Worm (Caenorhabditis elegans) whole organism, L2 larva: Measurements from ENCODE around the gene T01C3.2.

Experiments used
- R02D3.7 ChIP-seq: fragments of 150-350 bp; optimal IDR thresholded peaks from 2 replicates; lab custom pipeline; 2014; ENCODE audit warnings: missing biosample characterization, missing genetic modification characterization
- Y55F3AM.14 ChIP-seq: fragments of 200-800 bp; sonication (Bioruptor generic); optimal IDR thresholded peaks from 2 replicates; lab custom pipeline; 2018; ENCODE audit warnings: mild to moderate bottlenecking, missing genetic modification characterization, missing compliant biosample characterization
- ZK546.5 ChIP-seq: sonication (generic microtip); optimal IDR thresholded peaks from 2 replicates; lab custom pipeline; 2017; ENCODE audit warnings: missing biosample characterization, missing genetic modification characterization
- alr-1 ChIP-seq: fragments of 150-350 bp; optimal IDR thresholded peaks from 2 replicates; lab custom pipeline; 2014; ENCODE audit warnings: missing biosample characterization, missing genetic modification characterization
- aly-2 ChIP-seq: fragments of 150-350 bp; optimal IDR thresholded peaks from 2 replicates; lab custom pipeline; 2014; ENCODE audit warnings: missing biosample characterization, missing genetic modification characterization
- ama-1 ChIP-seq: fragments of 150-350 bp; optimal IDR thresholded peaks from 2 replicates; lab custom pipeline; 2018; ENCODE audit warnings: inconsistent platforms
- blmp-1 ChIP-seq: sonication (generic microtip); optimal IDR thresholded peaks from 2 replicates; lab custom pipeline; 2017; ENCODE audit warnings: missing genetic modification characterization, mild to moderate bottlenecking, missing compliant biosample characterization, antibody characterized with exemption, moderate library complexity; ENCODE audit not compliant: insufficient read depth
- ceh-16 ChIP-seq: fragments of 150-350 bp; optimal IDR thresholded peaks from 2 replicates; lab custom pipeline; 2014; ENCODE audit warnings: missing biosample characterization, missing genetic modification characterization
- ceh-82 ChIP-seq: fragments of 150-350 bp; optimal IDR thresholded peaks from 2 replicates; lab custom pipeline; 2014; ENCODE audit warnings: missing biosample characterization, missing genetic modification characterization
- crh-2 ChIP-seq: sonication (generic microtip); optimal IDR thresholded peaks from 2 replicates; lab custom pipeline; 2017; ENCODE audit warnings: missing biosample characterization, missing genetic modification characterization
- dmd-4 ChIP-seq: sonication (generic microtip); optimal IDR thresholded peaks from 2 replicates; lab custom pipeline; 2017; ENCODE audit warnings: missing biosample characterization, missing genetic modification characterization
- gmeb-1 ChIP-seq: fragments of 150-350 bp; optimal IDR thresholded peaks from 2 replicates; lab custom pipeline; 2014; ENCODE audit warnings: missing biosample characterization, missing genetic modification characterization
- lin-11 ChIP-seq: fragments of 150-350 bp; sonication (generic microtip); optimal IDR thresholded peaks from 2 replicates; lab custom pipeline; 2014; ENCODE audit warnings: missing biosample characterization, missing genetic modification characterization, inconsistent platforms, mixed read lengths
- lin-39 ChIP-seq: fragments of 150-350 bp; optimal IDR thresholded peaks from 2 replicates; lab custom pipeline; 2014; ENCODE audit warnings: missing biosample characterization, missing genetic modification reagents, missing genetic modification characterization
- lsy-2 ChIP-seq, 2 experiments: fragments of 150-350 bp in 1 of 2; sonication (generic microtip) in 1 of 2; optimal IDR thresholded peaks; 2 replicates each; lab custom pipeline; 2014 to 2017; ENCODE audit warnings: missing biosample characterization in 2 of 2, missing genetic modification characterization in 2 of 2
- mbf-1 ChIP-seq: sonication (generic microtip); optimal IDR thresholded peaks from 2 replicates; lab custom pipeline; 2017; ENCODE audit warnings: missing biosample characterization, missing genetic modification characterization
- mdl-1 ChIP-seq, 2 experiments: fragments of 150-350 bp in 1 of 2; sonication (generic microtip) in 1 of 2; optimal IDR thresholded peaks; 2 replicates each; lab custom pipeline; 2017; ENCODE audit warnings: missing biosample characterization in 2 of 2, missing genetic modification characterization in 2 of 2
- nhr-10 ChIP-seq: sonication (generic microtip); optimal IDR thresholded peaks from 2 replicates; lab custom pipeline; 2017; ENCODE audit warnings: missing biosample characterization, missing genetic modification characterization
- nhr-11 ChIP-seq: fragments of 150-350 bp; optimal IDR thresholded peaks from 2 replicates; lab custom pipeline; 2014; ENCODE audit warnings: missing biosample characterization, missing genetic modification characterization
- nhr-12 ChIP-seq: fragments of 150-350 bp; optimal IDR thresholded peaks from 2 replicates; lab custom pipeline; 2014; ENCODE audit warnings: missing biosample characterization, missing genetic modification characterization
- nhr-129 ChIP-seq: fragments of 150-350 bp; optimal IDR thresholded peaks from 2 replicates; lab custom pipeline; 2014; ENCODE audit warnings: missing biosample characterization, missing genetic modification characterization
- nhr-21 ChIP-seq: fragments of 150-350 bp; optimal IDR thresholded peaks from 2 replicates; lab custom pipeline; 2014; ENCODE audit warnings: missing biosample characterization, missing genetic modification characterization
- nhr-23 ChIP-seq: fragments of 150-350 bp; optimal IDR thresholded peaks from 2 replicates; lab custom pipeline; 2014; ENCODE audit warnings: missing biosample characterization, missing genetic modification reagents, missing genetic modification characterization
- nhr-237 ChIP-seq: fragments of 150-350 bp; optimal IDR thresholded peaks from 2 replicates; lab custom pipeline; 2014; ENCODE audit warnings: missing biosample characterization, missing genetic modification characterization
- nhr-25 ChIP-seq: fragments of 150-350 bp; sonication (generic microtip); optimal IDR thresholded peaks from 3 replicates; lab custom pipeline; 2014; ENCODE audit warnings: missing biosample characterization, missing genetic modification characterization
- nhr-6 ChIP-seq: fragments of 150-350 bp; optimal IDR thresholded peaks from 2 replicates; lab custom pipeline; 2014; ENCODE audit warnings: missing biosample characterization, missing genetic modification characterization
- nhr-77 ChIP-seq: fragments of 150-350 bp; optimal IDR thresholded peaks from 2 replicates; lab custom pipeline; 2014; ENCODE audit warnings: missing biosample characterization, missing genetic modification characterization
- peb-1 ChIP-seq: fragments of 150-350 bp; optimal IDR thresholded peaks from 2 replicates; lab custom pipeline; 2014; ENCODE audit warnings: missing biosample characterization, missing genetic modification characterization
- sem-4 ChIP-seq: fragments of 150-350 bp; optimal IDR thresholded peaks from 2 replicates; lab custom pipeline; 2014; ENCODE audit warnings: missing biosample characterization, missing genetic modification reagents, missing genetic modification characterization
- sma-3 ChIP-seq: sonication (generic microtip); optimal IDR thresholded peaks from 2 replicates; lab custom pipeline; 2016; ENCODE audit warnings: missing genetic modification reagents, missing genetic modification characterization, missing compliant biosample characterization
- sma-9 ChIP-seq, 2 experiments: fragments of 150-350 bp in 1 of 2; sonication (generic microtip) in 1 of 2; optimal IDR thresholded peaks; 2 replicates each; lab custom pipeline; 2014 to 2016; ENCODE audit warnings: missing genetic modification characterization in 2 of 2, mild to moderate bottlenecking in 1 of 2, missing biosample characterization in 1 of 2, missing compliant biosample characterization in 1 of 2, missing genetic modification reagents in 1 of 2, moderate library complexity in 1 of 2
- snpc-4 ChIP-seq: fragments of 150-350 bp; optimal IDR thresholded peaks from 2 replicates; lab custom pipeline; 2014; ENCODE audit warnings: missing biosample characterization, missing genetic modification characterization
- unc-55 ChIP-seq: fragments of 150-350 bp; sonication (generic microtip); optimal IDR thresholded peaks from 3 replicates; lab custom pipeline; 2014; ENCODE audit warnings: missing biosample characterization, missing genetic modification reagents, missing genetic modification characterization
- unc-62 ChIP-seq: fragments of 150-350 bp; optimal IDR thresholded peaks from 2 replicates; lab custom pipeline; 2014; ENCODE audit warnings: missing biosample characterization, missing genetic modification reagents, missing genetic modification characterization
- zag-1 ChIP-seq: fragments of 150-350 bp; optimal IDR thresholded peaks from 2 replicates; lab custom pipeline; 2014; ENCODE audit warnings: missing biosample characterization, missing genetic modification characterization
- ztf-11 ChIP-seq: sonication (generic microtip); optimal IDR thresholded peaks from 2 replicates; lab custom pipeline; 2017; ENCODE audit warnings: missing biosample characterization, missing genetic modification characterization
- ztf-4 ChIP-seq: fragments of 150-350 bp; optimal IDR thresholded peaks from 2 replicates; lab custom pipeline; 2014; ENCODE audit warnings: missing biosample characterization, missing genetic modification characterization

The T01C3.2 gene

DNA sequence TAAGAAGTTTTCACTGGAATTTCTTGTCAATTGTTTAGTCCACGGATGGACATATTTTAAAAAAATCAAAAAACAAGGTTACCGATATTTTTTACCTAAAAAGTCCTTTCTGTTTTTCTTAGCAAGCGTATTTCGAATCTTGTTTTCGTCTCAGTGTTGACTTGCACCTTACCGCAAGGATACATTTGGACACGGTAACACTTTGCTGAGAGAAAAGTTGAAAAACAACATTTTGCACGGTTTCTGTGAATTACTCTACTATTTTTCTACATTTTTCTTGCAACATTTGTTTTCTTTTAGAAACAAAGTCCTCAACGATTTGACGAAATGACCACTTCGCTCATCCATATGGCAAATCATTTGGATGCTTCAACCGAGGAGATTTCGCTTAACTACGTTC is 41.5 kb upstream of the T01C3.2 start, which contains the start of gene hil-1:
Gene hil-1, plus strand, starts transcription at position 301 of the 400 bp plus-strand sequence.
- TF ChIP-seq blmp-1 (tag; lab: Kevin White, UChicago) (no peak), aly-2 (tag; lab: Kevin White, UChicago) (no peak), ztf-11 (tag; lab: Kevin White, UChicago) (no peak), unc-55 (GFP tag; lab: Kevin White, UChicago) (no peak), zag-1 (tag; lab: Kevin White, UChicago) (no peak), ceh-16 (tag; lab: Kevin White, UChicago) (no peak)

ce11 chrV:14954633-14955032 is 36.3 kb upstream of the T01C3.2 start, which contains the start of gene C30G7.5:
Gene C30G7.5, minus strand, starts transcription at chrV:14954733.
- TF ChIP-seq dmd-4 (no peak), nhr-10 (tag; lab: Kevin White, UChicago) (no peak), nhr-237 (tag; lab: Kevin White, UChicago) (no peak), lin-11 (no peak), lin-39 (tag; lab: Kevin White, UChicago) (no peak), ZK546.5 (tag; lab: Kevin White, UChicago) (no peak), nhr-11 (tag; lab: Kevin White, UChicago) (no peak), mbf-1 (no peak), nhr-21 (tag; lab: Kevin White, UChicago) (no peak), alr-1 (tag; lab: Kevin White, UChicago) (no peak), nhr-25 (tag; lab: Kevin White, UChicago) (no peak), nhr-6 (no peak), gmeb-1 (tag; lab: Kevin White, UChicago) (no peak), crh-2 (tag; lab: Kevin White, UChicago) (no peak), ceh-16 (tag; lab: Kevin White, UChicago) (no peak), ceh-82 (tag; lab: Kevin White, UChicago) (no peak), Y55F3AM.14 (GFP tag; lab: Kevin White, UChicago) (no peak)
- TF ChIP-seq, all 48 proteins: peak for 0

DNA sequence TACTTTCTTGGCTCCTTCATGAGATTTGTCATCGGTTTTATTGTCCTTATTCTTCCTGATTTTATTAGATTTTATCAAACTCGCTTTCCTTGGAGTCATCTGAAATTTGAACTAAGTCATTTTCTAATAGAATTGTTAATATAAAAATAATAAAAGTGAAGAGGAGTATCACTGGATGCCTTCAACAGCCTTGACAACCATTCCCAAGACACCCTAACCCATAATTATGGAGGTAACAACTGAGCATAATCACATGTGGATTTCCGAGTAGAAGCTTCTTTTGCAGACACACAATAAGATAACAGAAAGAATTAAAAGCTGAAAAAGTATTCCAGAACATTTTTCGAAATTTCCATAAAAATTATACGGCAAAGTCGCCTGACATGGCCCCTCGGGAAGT is 35.3 kb upstream of the T01C3.2 start, which contains the start of gene F02D8.9:
Gene F02D8.9, minus strand, starts transcription at position 101 of the 400 bp plus-strand sequence.
- TF ChIP-seq nhr-129 (tag; lab: Kevin White, UChicago) (no peak), nhr-21 (tag; lab: Kevin White, UChicago) (no peak), ZK546.5 (tag; lab: Kevin White, UChicago) (no peak), ceh-16 (tag; lab: Kevin White, UChicago) (no peak), unc-62 (GFP tag; lab: Kevin White, UChicago) (no peak), ztf-4 (no peak), sma-3 (GFP tag; lab: Kevin White, UChicago) (no peak), gmeb-1 (tag; lab: Kevin White, UChicago) (no peak), lin-39 (tag; lab: Kevin White, UChicago) (no peak), nhr-11 (tag; lab: Kevin White, UChicago) (no peak)

ce11 chrV:14971136-14971535 is 19.8 kb upstream of the T01C3.2 start, which contains the start of gene nlp-59:
Gene nlp-59, plus strand, starts transcription at chrV:14971436.
- no peak for TF ChIP-seq nhr-12 (tag; lab: Kevin White, UChicago)
- no peak for TF ChIP-seq peb-1 (tag; lab: Kevin White, UChicago)
- no peak for TF ChIP-seq lin-11
- no peak for TF ChIP-seq R02D3.7 (tag; lab: Kevin White, UChicago)

DNA sequence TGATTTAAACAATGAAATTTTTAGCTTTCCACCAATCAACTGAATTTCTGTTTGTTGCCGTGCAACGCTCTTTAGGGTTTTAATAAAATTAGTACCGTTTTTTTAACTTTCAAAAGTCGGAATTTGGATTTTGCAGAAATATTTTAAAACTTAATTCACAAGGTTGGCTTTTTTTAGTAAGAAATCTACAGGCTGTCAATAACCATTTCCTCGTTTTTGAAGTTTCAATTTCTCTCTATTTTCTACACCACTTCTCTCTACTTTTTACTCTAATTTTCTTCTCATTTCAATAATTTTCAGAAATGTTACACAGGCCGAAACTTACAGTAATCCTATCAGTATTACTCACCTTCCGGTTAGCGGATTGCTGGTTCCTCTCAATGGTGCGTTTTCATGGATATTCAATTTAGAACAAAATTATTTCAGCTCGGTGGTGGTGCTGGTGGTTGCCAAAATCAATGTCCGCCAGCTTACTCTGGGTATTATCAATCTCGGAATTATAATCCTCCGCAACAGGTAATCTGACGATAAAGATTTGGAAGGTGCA is 12.7 kb upstream of the T01C3.2 start, which contains the start of the genes grd-12 and F02D8.1:
Gene grd-12, plus strand, starts transcription at position 301 of the 547 bp plus-strand sequence.
Gene F02D8.1, minus strand, starts transcription at position 497 of the 547 bp plus-strand sequence.
- TF ChIP-seq blmp-1 (tag; lab: Kevin White, UChicago): no peak
- no peak for TF ChIP-seq nhr-129 (tag; lab: Kevin White, UChicago)
- no peak for TF ChIP-seq ama-1 (lab: Kevin White, UChicago)
- TF ChIP-seq R02D3.7 (tag; lab: Kevin White, UChicago): no peak
- no peak for TF ChIP-seq alr-1 (tag; lab: Kevin White, UChicago)
- no peak for TF ChIP-seq sem-4 (tag; lab: Kevin White, UChicago)
- TF ChIP-seq sma-9 (GFP tag; optimal IDR thresholded peaks at IDR 0.05; lab: Kevin White, UChicago): no peak
- TF ChIP-seq sma-9 (tag; optimal IDR thresholded peaks at IDR 0.05; lab: Kevin White, UChicago): no peak
- TF ChIP-seq mdl-1 (tag; optimal IDR thresholded peaks at IDR 0.05; lab: Kevin White, UChicago): no peak
- no peak for TF ChIP-seq lin-39 (tag; lab: Kevin White, UChicago)
- TF ChIP-seq nhr-23 (tag; lab: Kevin White, UChicago): no peak
- no peak for TF ChIP-seq mbf-1
- TF ChIP-seq ZK546.5 (tag; lab: Kevin White, UChicago): no peak
- TF ChIP-seq nhr-237 (tag; lab: Kevin White, UChicago): no peak
- no peak for TF ChIP-seq dmd-4
- no peak for TF ChIP-seq sma-3 (GFP tag; lab: Kevin White, UChicago)
- TF ChIP-seq unc-55 (GFP tag; lab: Kevin White, UChicago): no peak
- TF ChIP-seq lsy-2 (tag; optimal IDR thresholded peaks at IDR 0.05; lab: Kevin White, UChicago): no peak
- TF ChIP-seq snpc-4 (tag; lab: Kevin White, UChicago): no peak
- TF ChIP-seq nhr-77 (tag; lab: Kevin White, UChicago): no peak
